Worm (Caenorhabditis elegans): ENCODE results near the gene trpl-5.

Gene trpl-5

DNA sequence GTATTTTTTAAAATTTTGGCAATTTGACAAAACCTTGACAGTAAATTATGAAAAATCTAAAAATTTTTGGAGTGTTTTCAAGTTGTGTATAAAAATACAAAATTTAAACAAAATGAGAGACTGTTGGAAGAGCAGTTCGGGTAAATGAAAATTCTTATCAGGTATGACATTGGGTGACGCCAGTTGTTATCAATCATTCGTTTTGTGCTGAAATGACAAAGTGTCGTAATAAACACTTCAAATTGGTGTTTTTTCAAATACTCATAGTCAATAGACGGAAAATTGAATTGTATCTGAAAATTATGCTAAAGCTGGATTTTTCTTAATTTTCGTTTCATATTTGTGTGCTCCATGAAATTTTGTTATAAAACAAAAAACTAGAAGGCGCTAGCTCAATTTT is 32.3 kb upstream of the trpl-5 start:
- TF ChIP-seq fos-1 (tag; optimal IDR thresholded peaks at IDR 0.05) (peak; percentile 76), ceh-82 (tag; optimal IDR thresholded peaks at IDR 0.05) (no peak), zag-1 (tag; optimal IDR thresholded peaks at IDR 0.05) (no peak)

ce11 chrII:2122091-2122490 is 31.7 kb upstream of the trpl-5 start, which contains the start of gene math-37:
Gene math-37, minus strand, starts transcription at chrII:2122191.
- TF ChIP-seq ztf-1 (GFP tag; conservative IDR thresholded peaks at IDR 0.05) (no peak), sma-3 (GFP tag; optimal IDR thresholded peaks at IDR 0.05) (no peak), egl-27 (tag; optimal IDR thresholded peaks at IDR 0.05) (no peak), fos-1 (tag; optimal IDR thresholded peaks at IDR 0.05) (peak; percentile 48), nhr-237 (tag; optimal IDR thresholded peaks at IDR 0.05) (no peak), sem-4 (tag; optimal IDR thresholded peaks at IDR 0.05) (no peak)

- TF ChIP-seq ama-1 (optimal IDR thresholded peaks at IDR 0.05), result no peak
- TF ChIP-seq mbf-1 (tag; optimal IDR thresholded peaks at IDR 0.05), result no peak
Measured at ce11 chrII:2116794-2117193, 26.4 kb upstream of the trpl-5 start, which contains the start of gene srh-195. Gene srh-195, minus strand, starts transcription at chrII:2116894.

ce11 chrII:2114488-2114887 is 24.1 kb upstream of the trpl-5 start:
- TF ChIP-seq lin-11 (tag; optimal IDR thresholded peaks at IDR 0.05), result no peak
- TF ChIP-seq nhr-129 (tag; optimal IDR thresholded peaks at IDR 0.05), result no peak
- no peak for TF ChIP-seq nhr-6 (tag; optimal IDR thresholded peaks at IDR 0.05)
- TF ChIP-seq ztf-4 (tag; optimal IDR thresholded peaks at IDR 0.05), result no peak
- no peak for TF ChIP-seq ztf-1 (GFP tag; conservative IDR thresholded peaks at IDR 0.05)
- TF ChIP-seq ztf-11 (tag; optimal IDR thresholded peaks at IDR 0.05), result no peak
- TF ChIP-seq nhr-11 (tag; optimal IDR thresholded peaks at IDR 0.05), result no peak
- TF ChIP-seq egl-27 (tag; optimal IDR thresholded peaks at IDR 0.05), result no peak
- TF ChIP-seq lin-39 (tag; optimal IDR thresholded peaks at IDR 0.05), result no peak
- no peak for TF ChIP-seq nhr-237 (tag; optimal IDR thresholded peaks at IDR 0.05)

ce11 chrII:2112948-2113347 is 22.5 kb upstream of the trpl-5 start, which contains the start of gene R52.6:
Gene R52.6, minus strand, starts transcription at chrII:2113048.
- no peak for TF ChIP-seq nhr-21 (tag; optimal IDR thresholded peaks at IDR 0.05)
- no peak for TF ChIP-seq nhr-129 (tag; optimal IDR thresholded peaks at IDR 0.05)
- TF ChIP-seq elt-1 (tag; optimal IDR thresholded peaks at IDR 0.05), result no peak
- no peak for TF ChIP-seq crh-2 (tag; optimal IDR thresholded peaks at IDR 0.05)
- TF ChIP-seq peb-1 (tag; optimal IDR thresholded peaks at IDR 0.05), result no peak
- no peak for TF ChIP-seq ZK546.5 (tag; optimal IDR thresholded peaks at IDR 0.05)
- no peak for TF ChIP-seq nhr-237 (tag; optimal IDR thresholded peaks at IDR 0.05)
- TF ChIP-seq nhr-11 (tag; optimal IDR thresholded peaks at IDR 0.05), result no peak
- no peak for TF ChIP-seq sma-9 (GFP tag; optimal IDR thresholded peaks at IDR 0.05)
- no peak for TF ChIP-seq sma-9 (tag; optimal IDR thresholded peaks at IDR 0.05)
- no peak for TF ChIP-seq zag-1 (tag; optimal IDR thresholded peaks at IDR 0.05)
- TF ChIP-seq ceh-16 (tag; optimal IDR thresholded peaks at IDR 0.05), result no peak
- TF ChIP-seq ama-1 (optimal IDR thresholded peaks at IDR 0.05), result no peak
- TF ChIP-seq nhr-6 (tag; optimal IDR thresholded peaks at IDR 0.05), result no peak
- TF ChIP-seq mab-5 (tag; optimal IDR thresholded peaks at IDR 0.05), result no peak
- no peak for TF ChIP-seq nhr-23 (tag; optimal IDR thresholded peaks at IDR 0.05)

DNA sequence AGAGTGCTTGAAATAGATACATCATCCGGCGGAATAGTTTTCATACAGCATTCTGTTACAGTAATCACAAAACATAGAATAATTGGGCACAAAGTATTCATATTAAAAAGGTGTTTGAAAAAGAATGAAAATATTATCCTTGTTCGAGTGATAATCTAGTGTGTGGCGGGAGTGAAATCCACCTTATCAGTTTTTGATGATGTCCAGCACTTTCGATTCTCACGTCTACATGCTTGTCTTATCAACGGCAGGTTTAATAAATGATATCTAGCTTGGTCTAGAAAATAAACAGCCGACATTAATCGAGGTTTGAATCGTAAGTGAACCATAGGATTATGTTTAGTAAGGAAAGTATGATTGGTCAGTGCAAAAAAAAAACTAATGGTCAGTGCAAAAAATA is 19.5 kb upstream of the trpl-5 start, which contains the start of gene R52.5:
R52.5 (minus strand) TSS at position 101 of the 400 bp plus-strand sequence.
- no peak for TF ChIP-seq gmeb-1 (tag; optimal IDR thresholded peaks at IDR 0.05)
- TF ChIP-seq nhr-23 (tag; optimal IDR thresholded peaks at IDR 0.05), result no peak
- no peak for TF ChIP-seq nhr-10 (tag; optimal IDR thresholded peaks at IDR 0.05)
- no peak for TF ChIP-seq sma-9 (GFP tag; optimal IDR thresholded peaks at IDR 0.05)
- no peak for TF ChIP-seq sma-9 (tag; optimal IDR thresholded peaks at IDR 0.05)
- no peak for TF ChIP-seq unc-55 (GFP tag; optimal IDR thresholded peaks at IDR 0.05)
- no peak for TF ChIP-seq C34F6.9 (tag; optimal IDR thresholded peaks at IDR 0.05)
- TF ChIP-seq nhr-21 (tag; optimal IDR thresholded peaks at IDR 0.05), result no peak
- no peak for TF ChIP-seq dmd-4 (tag; optimal IDR thresholded peaks at IDR 0.05)
- no peak for TF ChIP-seq Y55F3AM.14 (GFP tag; optimal IDR thresholded peaks at IDR 0.05)
- TF ChIP-seq ztf-11 (tag; optimal IDR thresholded peaks at IDR 0.05), result no peak
- no peak for TF ChIP-seq elt-1 (tag; optimal IDR thresholded peaks at IDR 0.05)
- no peak for TF ChIP-seq peb-1 (tag; optimal IDR thresholded peaks at IDR 0.05)
- TF ChIP-seq ZK546.5 (tag; optimal IDR thresholded peaks at IDR 0.05), result no peak
- TF ChIP-seq lin-11 (tag; optimal IDR thresholded peaks at IDR 0.05), result no peak
- no peak for TF ChIP-seq elt-3 (tag; optimal IDR thresholded peaks at IDR 0.05)
- TF ChIP-seq aly-2 (tag; optimal IDR thresholded peaks at IDR 0.05), result no peak
- no peak for TF ChIP-seq ama-1 (optimal IDR thresholded peaks at IDR 0.05)
- no peak for TF ChIP-seq nhr-11 (tag; optimal IDR thresholded peaks at IDR 0.05)
- TF ChIP-seq nhr-237 (tag; optimal IDR thresholded peaks at IDR 0.05), result no peak
